Worm (Caenorhabditis elegans): ENCODE data around the gene F53C11.5.

DNA sequence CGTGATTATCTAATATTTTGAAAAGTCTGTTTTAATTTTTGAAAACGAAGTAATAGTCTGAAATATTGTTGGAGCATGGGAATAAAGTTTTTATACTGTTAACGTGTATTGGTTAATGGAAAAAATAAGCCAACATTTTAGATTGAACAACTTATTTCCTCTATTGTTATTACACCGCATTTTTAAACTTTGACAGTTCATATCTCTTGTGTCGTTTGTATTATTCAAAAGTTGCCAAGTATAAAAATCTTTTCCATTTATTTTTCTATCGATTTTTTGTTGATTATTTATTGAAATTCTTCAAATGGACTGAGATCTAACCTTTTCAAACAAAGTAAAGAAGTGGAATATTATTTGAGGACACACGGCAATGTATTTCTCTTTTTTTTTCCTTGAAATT, 43.5 kb downstream of the F53C11.5 start, which contains the start of gene str-165:
- no peak for TF ChIP-seq ztf-23 (GFP tag; IDR thresholded peaks at IDR 0.05)
- no peak for TF ChIP-seq T22C8.4 (GFP tag; IDR thresholded peaks at IDR 0.05)
- TF ChIP-seq ztf-29 (GFP tag; IDR thresholded peaks at IDR 0.05) = no peak
- no peak for TF ChIP-seq flt-1 (GFP tag; IDR thresholded peaks at IDR 0.05)
- TF ChIP-seq ref-1 (GFP tag; conservative IDR thresholded peaks at IDR 0.05) = no peak
